Worm (Caenorhabditis elegans): ENCODE data around the gene D1044.1.

The D1044.1 gene

DNA sequence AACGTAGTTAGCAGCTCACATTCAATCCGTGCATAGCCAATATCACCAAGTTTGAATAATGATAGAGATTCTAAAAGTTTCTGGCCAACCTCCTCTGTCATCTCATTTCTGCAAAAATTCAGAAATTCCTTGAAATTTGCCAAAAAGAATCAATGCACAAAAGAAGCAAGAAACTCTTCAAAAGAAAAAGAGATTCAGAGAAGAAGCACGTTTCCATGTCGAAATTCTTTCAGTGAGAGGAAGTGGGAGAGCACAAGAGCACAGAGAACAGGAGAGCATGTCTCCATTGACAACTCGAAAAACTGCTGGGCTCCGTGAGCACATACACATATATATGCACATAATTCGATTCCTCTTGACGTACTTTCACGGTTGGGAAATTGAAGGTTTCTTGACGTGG, 26.7 kb upstream of the D1044.1 start, which contains the start of gene nekl-4:
Gene nekl-4 (minus strand): TSS at position 101 of the 400 bp plus-strand sequence.
- TF ChIP-seq drap-1 (GFP tag; optimal IDR thresholded peaks at IDR 0.05) (no peak), lin-32 (GFP tag; optimal IDR thresholded peaks at IDR 0.05) (no peak), hlh-1 (tag; optimal IDR thresholded peaks at IDR 0.05) (no peak), sptf-1 (tag; optimal IDR thresholded peaks at IDR 0.05) (no peak), mab-5 (tag; optimal IDR thresholded peaks at IDR 0.05) (no peak), pha-4 (tag; optimal IDR thresholded peaks at IDR 0.05) (no peak), ztf-11 (tag; optimal IDR thresholded peaks at IDR 0.05) (no peak), mls-2 (tag; optimal IDR thresholded peaks at IDR 0.05) (no peak)

DNA sequence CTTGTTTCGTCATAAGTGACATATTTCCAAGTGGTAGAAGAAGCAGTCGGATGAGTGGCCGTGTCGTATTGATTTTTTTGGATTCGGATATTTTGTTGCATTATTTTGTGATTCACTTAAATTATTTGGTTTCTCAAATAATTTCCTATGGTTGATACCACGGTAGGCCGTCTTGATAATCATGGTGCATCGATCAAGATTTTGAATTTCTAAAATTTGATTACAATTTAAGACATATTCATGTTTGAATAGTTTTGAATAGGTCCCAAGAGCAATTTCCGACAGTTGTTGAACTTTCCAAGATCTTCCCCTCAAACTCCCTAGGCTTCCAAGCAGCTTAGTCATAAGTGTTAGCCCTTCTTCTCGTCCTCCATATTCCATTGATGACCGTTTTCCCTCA, 22.2 kb upstream of the D1044.1 start, which contains the start of gene D1044.4:
Gene D1044.4 (minus strand): TSS at position 101 of the 400 bp plus-strand sequence.
- no peak for TF ChIP-seq nhr-2 (tag; optimal IDR thresholded peaks at IDR 0.05)
- TF ChIP-seq sem-2 (GFP tag; optimal IDR thresholded peaks at IDR 0.05), result no peak
- TF ChIP-seq elt-3 (tag; optimal IDR thresholded peaks at IDR 0.05), result no peak
- TF ChIP-seq lin-32 (GFP tag; optimal IDR thresholded peaks at IDR 0.05), result no peak
- TF ChIP-seq lin-13 (tag; optimal IDR thresholded peaks at IDR 0.05), result no peak
- TF ChIP-seq ham-2 (GFP tag; optimal IDR thresholded peaks at IDR 0.05), result no peak
- TF ChIP-seq lsy-2 (tag; optimal IDR thresholded peaks at IDR 0.05), result no peak
- no peak for TF ChIP-seq nhr-28 (tag; optimal IDR thresholded peaks at IDR 0.05)
- no peak for TF ChIP-seq cnd-1 (tag; optimal IDR thresholded peaks at IDR 0.05)
- no peak for TF ChIP-seq mab-5 (tag; optimal IDR thresholded peaks at IDR 0.05)
- no peak for TF ChIP-seq drap-1 (GFP tag; optimal IDR thresholded peaks at IDR 0.05)
- TF ChIP-seq mep-1 (tag; optimal IDR thresholded peaks at IDR 0.05), result no peak
- TF ChIP-seq ces-1 (GFP tag; optimal IDR thresholded peaks at IDR 0.05), result no peak
- TF ChIP-seq hlh-1 (tag; optimal IDR thresholded peaks at IDR 0.05), result no peak
- TF ChIP-seq zip-8 (tag; optimal IDR thresholded peaks at IDR 0.05), result no peak
- TF ChIP-seq blmp-1 (tag; optimal IDR thresholded peaks at IDR 0.05), result no peak
- TF ChIP-seq mls-2 (tag; optimal IDR thresholded peaks at IDR 0.05), result no peak
- TF ChIP-seq ceh-83 (GFP tag; optimal IDR thresholded peaks at IDR 0.05), result no peak

DNA sequence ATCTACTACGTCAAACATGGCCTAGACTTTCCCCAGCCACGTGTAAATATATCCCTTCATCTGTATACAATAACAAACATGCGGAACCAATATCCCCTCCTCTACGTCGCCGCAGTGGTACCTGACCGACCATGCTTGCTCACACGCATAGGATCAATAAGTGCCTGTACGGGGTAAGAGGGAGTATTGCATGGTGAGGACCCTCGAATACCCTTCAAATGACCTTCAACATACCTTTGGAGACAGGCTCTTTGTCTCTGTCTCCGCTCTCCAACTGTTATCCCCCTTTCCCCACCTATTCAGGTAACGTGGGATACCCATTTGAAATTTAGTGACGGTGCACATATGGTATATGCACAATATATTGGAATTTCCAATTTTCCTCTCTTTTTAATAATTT, 18.1 kb upstream of the D1044.1 start, which contains the start of gene dex-1:
Gene dex-1 (plus strand): TSS at position 132 of the 400 bp plus-strand sequence.
- TF ChIP-seq nhr-2 (tag; optimal IDR thresholded peaks at IDR 0.05) (peak; percentile 99), sptf-1 (tag; optimal IDR thresholded peaks at IDR 0.05) (no peak), zip-8 (tag; optimal IDR thresholded peaks at IDR 0.05) (peak; percentile 42)

DNA sequence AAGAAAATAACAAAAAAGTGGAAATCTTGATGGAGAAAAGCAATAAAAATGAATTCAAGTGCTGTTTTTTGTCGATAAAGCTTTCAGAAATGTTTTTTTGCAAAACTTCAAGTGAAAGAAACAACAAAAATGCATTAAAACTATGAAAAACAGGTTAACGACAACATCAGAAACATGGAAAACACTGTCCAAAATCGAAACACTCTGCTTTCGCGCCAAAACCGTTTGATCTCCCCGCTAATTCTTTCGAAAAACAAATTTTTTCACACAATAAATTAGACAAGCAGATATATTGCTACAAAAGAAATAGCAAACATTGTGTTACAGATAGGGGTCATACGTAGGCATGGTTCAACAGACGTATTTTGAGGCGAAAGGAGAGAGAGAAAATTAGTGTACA, 2.3 kb upstream of the D1044.1 start:
- TF ChIP-seq ceh-39 (tag; optimal IDR thresholded peaks at IDR 0.05) (no peak), nhr-2 (tag; optimal IDR thresholded peaks at IDR 0.05) (no peak), ceh-43 (GFP tag; optimal IDR thresholded peaks at IDR 0.05) (no peak), cnd-1 (tag; optimal IDR thresholded peaks at IDR 0.05) (no peak), lin-13 (tag; optimal IDR thresholded peaks at IDR 0.05) (no peak), nhr-12 (tag; optimal IDR thresholded peaks at IDR 0.05) (no peak), snpc-4 (tag; optimal IDR thresholded peaks at IDR 0.05) (no peak), ztf-11 (tag; optimal IDR thresholded peaks at IDR 0.05) (no peak), pha-4 (tag; optimal IDR thresholded peaks at IDR 0.05) (no peak), nhr-237 (tag; optimal IDR thresholded peaks at IDR 0.05) (no peak), lin-32 (GFP tag; optimal IDR thresholded peaks at IDR 0.05) (no peak), flh-1 (GFP tag; optimal IDR thresholded peaks at IDR 0.05) (no peak), tbx-8 (GFP tag; optimal IDR thresholded peaks at IDR 0.05) (no peak), mab-5 (tag; optimal IDR thresholded peaks at IDR 0.05) (no peak)

DNA sequence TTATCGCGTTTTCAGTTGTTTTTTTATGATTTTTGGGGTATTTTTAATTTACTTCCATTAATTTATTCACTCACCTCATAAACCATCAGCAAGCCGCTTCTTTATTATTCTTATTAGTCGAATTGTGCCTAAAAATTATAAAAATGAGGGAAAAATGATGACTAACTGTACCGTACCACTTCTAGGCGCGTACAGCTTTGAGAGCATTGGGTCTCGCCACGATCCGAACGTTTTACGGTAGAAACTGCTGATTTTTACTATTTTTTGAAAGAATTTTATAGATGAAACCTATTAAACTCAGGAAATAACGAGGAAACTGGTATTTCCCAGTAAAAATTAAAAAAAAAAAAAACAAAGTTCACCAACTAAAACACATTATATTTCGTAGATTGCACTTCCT, 1.0 kb upstream of the D1044.1 start, which contains the start of gene D1044.6:
Gene D1044.6 (minus strand): TSS at position 128 of the 400 bp plus-strand sequence.
- TF ChIP-seq blmp-1 (tag; optimal IDR thresholded peaks at IDR 0.05) (no peak), pha-4 (tag; optimal IDR thresholded peaks at IDR 0.05) (no peak), lin-32 (GFP tag; optimal IDR thresholded peaks at IDR 0.05) (no peak), ham-2 (GFP tag; optimal IDR thresholded peaks at IDR 0.05) (no peak)

DNA sequence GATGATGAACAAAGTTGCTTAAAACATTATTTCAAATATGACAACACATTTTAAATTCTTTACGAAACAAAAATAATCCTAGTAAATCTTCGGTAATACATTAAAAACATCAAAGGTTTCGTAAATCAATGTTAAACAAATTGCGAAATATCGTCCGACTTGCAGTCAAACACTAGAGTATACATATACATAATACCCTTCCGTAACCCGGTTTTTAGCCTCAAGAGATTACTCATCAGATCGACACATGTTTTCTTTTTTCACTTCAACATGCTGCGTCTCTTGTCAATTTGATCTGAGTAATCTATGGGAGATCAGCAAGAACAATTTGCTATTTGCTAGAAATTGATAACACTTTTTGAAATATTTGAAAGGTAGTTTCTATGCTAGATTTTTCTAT, 2.2 kb downstream of the D1044.1 start:
- TF ChIP-seq unc-62 (GFP tag; optimal IDR thresholded peaks at IDR 0.05) (no peak), sem-2 (GFP tag; optimal IDR thresholded peaks at IDR 0.05) (no peak), lin-13 (tag; optimal IDR thresholded peaks at IDR 0.05) (no peak), ceh-43 (GFP tag; optimal IDR thresholded peaks at IDR 0.05) (no peak), unc-120 (tag; optimal IDR thresholded peaks at IDR 0.05; ENCODE audit: poor library complexity, severe bottlenecking) (no peak), hlh-1 (tag; optimal IDR thresholded peaks at IDR 0.05) (no peak)
